Worm (Caenorhabditis elegans) whole organism, early embryonic: Measurements from ENCODE around the gene ser-7.

Source experiments
- F13C5.2 ChIP-seq: sonication (generic microtip); optimal IDR thresholded peaks from 2 replicates; lab custom pipeline; 2017; ENCODE audit warnings: mild to moderate bottlenecking, missing genetic modification characterization, inconsistent platforms, missing compliant biosample characterization
- ama-1 ChIP-seq: fragments of 150-350 bp; optimal IDR thresholded peaks from 2 replicates; lab custom pipeline; 2014
- ceh-13 ChIP-seq: fragments of 200-800 bp; sonication (Bioruptor generic); optimal IDR thresholded peaks from 2 replicates; lab custom pipeline; 2018; ENCODE audit warnings: mild to moderate bottlenecking, missing genetic modification characterization, missing compliant biosample characterization
- ceh-36 ChIP-seq: sonication (generic microtip); optimal IDR thresholded peaks from 2 replicates; lab custom pipeline; 2016; ENCODE audit warnings: missing genetic modification characterization, inconsistent platforms, missing compliant biosample characterization
- ets-7 ChIP-seq: sonication (generic microtip); optimal IDR thresholded peaks from 2 replicates; lab custom pipeline; 2016; ENCODE audit warnings: missing genotype, missing genetic modification characterization, missing compliant biosample characterization
- flt-1 ChIP-seq: fragments of 200-800 bp; sonication (Bioruptor generic); IDR thresholded peaks from 2 replicates; pipeline ENCODE4 v1.3.6; 2022; ENCODE audit warnings: missing genetic modification characterization, missing compliant biosample characterization
- hmbx-1 ChIP-seq: sonication (generic microtip); optimal IDR thresholded peaks from 2 replicates; lab custom pipeline; 2016; ENCODE audit warnings: mild to moderate bottlenecking, missing genetic modification characterization, missing compliant biosample characterization
- hmg-4 ChIP-seq: fragments of 200-800 bp; sonication (Bioruptor generic); optimal IDR thresholded peaks from 2 replicates; lab custom pipeline; 2018; ENCODE audit warnings: mild to moderate bottlenecking, missing genetic modification characterization, missing compliant biosample characterization
- hnd-1 ChIP-seq: sonication (generic microtip); optimal IDR thresholded peaks from 2 replicates; lab custom pipeline; 2016; ENCODE audit warnings: missing genetic modification characterization, missing compliant biosample characterization
- pes-1 ChIP-seq: fragments of 200-800 bp; sonication (Bioruptor generic); IDR thresholded peaks from 2 replicates; pipeline ENCODE4 v1.3.6; 2022; ENCODE audit warnings: missing genetic modification reagents, missing genetic modification characterization, missing compliant biosample characterization
- scrt-1 ChIP-seq: fragments of 200-800 bp; sonication (Bioruptor generic); IDR thresholded peaks from 2 replicates; pipeline ENCODE4 v1.3.6; 2022; ENCODE audit warnings: missing genetic modification characterization, missing compliant biosample characterization
- sea-1 ChIP-seq: fragments of 200-800 bp; sonication (Bioruptor generic); conservative IDR thresholded peaks from 2 replicates; pipeline ENCODE4 v1.3.6; 2022; ENCODE audit warnings: missing genetic modification characterization, missing compliant biosample characterization
- tbx-11 ChIP-seq: fragments of 200-800 bp; sonication (Bioruptor generic); IDR thresholded peaks from 2 replicates; pipeline ENCODE4 v1.3.6; 2022; ENCODE audit warnings: missing genetic modification characterization, missing compliant biosample characterization
- tbx-37 ChIP-seq: fragments of 200-800 bp; sonication (Bioruptor generic); conservative IDR thresholded peaks from 2 replicates; pipeline ENCODE4 v1.3.6; 2022; ENCODE audit warnings: missing genetic modification reagents, missing genetic modification characterization, missing compliant biosample characterization
- tra-4 ChIP-seq: sonication (generic microtip); optimal IDR thresholded peaks from 2 replicates; lab custom pipeline; 2017; ENCODE audit warnings: missing genetic modification characterization, missing compliant biosample characterization

The ser-7 gene

DNA sequence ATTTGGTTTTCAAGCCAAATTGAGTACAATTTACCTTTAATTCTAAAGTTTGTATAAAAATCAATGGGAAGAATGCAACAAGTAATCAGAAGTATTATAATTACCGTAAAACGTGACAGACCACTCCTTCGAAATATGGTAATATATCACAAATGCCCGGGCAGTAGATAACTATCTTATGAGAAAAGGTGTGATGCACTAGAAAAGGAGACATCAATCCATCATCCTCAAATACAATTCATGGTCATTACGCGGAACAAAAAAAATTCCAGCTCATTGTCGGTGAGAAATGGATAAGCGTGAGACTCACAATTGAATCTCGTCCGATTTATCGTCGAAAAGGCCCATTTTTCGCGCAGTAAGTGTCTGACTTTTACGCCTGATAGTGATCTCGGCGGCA, 35.8 kb downstream of the ser-7 start:
- TF ChIP-seq ama-1 (lab: Kevin White, UChicago), result no peak
- no peak for TF ChIP-seq hmbx-1 (tag; lab: Kevin White, UChicago)

- no peak; the same call in 1 of the 2 replicates for TF ChIP-seq pes-1 (GFP tag; lab: Robert Waterston, UW)
These were observed 39.6 kb downstream of the ser-7 start for ce11 chrX:2712984-2713383.

DNA sequence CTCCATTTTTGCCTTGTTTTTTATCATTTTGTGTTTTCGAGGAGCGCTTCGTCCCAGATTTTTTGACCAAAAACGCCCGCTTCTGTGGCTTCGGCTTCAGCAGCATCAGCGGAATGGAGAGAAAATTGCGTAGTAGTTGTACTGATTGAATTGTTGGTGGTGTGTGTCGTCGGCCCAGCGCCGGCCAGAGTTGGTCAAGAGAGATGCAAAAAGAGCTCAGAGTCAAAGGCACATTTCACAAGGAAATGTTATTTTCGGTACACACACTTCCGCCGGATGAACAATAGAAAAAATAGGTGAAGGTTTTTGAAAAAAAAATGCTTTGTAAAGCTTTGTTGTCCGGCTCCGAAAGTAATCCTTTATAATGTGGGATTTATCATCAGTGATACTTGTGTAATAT, 54.3 kb downstream of the ser-7 start:
- TF ChIP-seq ceh-13 (GFP tag; lab: Kevin White, UChicago), result no peak
- no peak for TF ChIP-seq tra-4 (tag; lab: Kevin White, UChicago)
- TF ChIP-seq hnd-1 (tag; lab: Kevin White, UChicago), result no peak
- TF ChIP-seq ets-7 (tag; lab: Kevin White, UChicago), result no peak
- TF ChIP-seq scrt-1, result no peak
- TF ChIP-seq hmbx-1 (tag; lab: Kevin White, UChicago), result no peak
- TF ChIP-seq ama-1 (lab: Kevin White, UChicago), result no peak
- TF ChIP-seq tbx-11 (GFP tag; lab: Robert Waterston, UW), result no peak
- no peak for TF ChIP-seq flt-1 (GFP tag; lab: Robert Waterston, UW)
- no peak for TF ChIP-seq sea-1 (GFP tag; lab: Robert Waterston, UW)
- TF ChIP-seq pes-1 (GFP tag; lab: Robert Waterston, UW), result no peak
- no peak for TF ChIP-seq hmg-4 (GFP tag; lab: Kevin White, UChicago)
- TF ChIP-seq ceh-36 (tag; lab: Kevin White, UChicago), result no peak

DNA sequence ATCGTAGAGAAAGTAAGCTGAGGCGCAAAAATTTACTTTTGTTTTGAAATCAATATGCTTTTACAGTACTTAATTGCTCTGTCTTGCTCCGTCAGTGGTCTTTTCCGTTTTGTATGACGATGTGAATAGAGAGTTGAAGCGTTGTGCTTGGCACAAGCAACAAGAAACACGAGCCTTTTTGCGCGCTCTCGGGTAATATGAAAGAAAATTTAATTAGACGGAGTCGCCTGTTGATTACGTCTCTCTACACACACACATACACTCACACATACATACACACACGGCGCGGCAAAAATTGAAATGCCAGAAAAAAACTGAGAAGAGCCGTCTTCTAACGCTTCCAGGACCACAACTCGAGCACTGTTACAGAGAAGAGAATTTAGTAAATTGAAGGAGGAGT, 56.5 kb downstream of the ser-7 start:
- no peak for TF ChIP-seq tbx-37
- TF ChIP-seq tra-4 (tag; lab: Kevin White, UChicago), result no peak
- TF ChIP-seq tbx-11 (GFP tag; lab: Robert Waterston, UW), result no peak
- no peak for TF ChIP-seq flt-1 (GFP tag; lab: Robert Waterston, UW)
- TF ChIP-seq hnd-1 (tag; lab: Kevin White, UChicago), result no peak
- no peak for TF ChIP-seq ets-7 (tag; lab: Kevin White, UChicago)
- TF ChIP-seq hmg-4 (GFP tag; lab: Kevin White, UChicago), result no peak
- TF ChIP-seq sea-1 (GFP tag; lab: Robert Waterston, UW), result no peak
- no peak for TF ChIP-seq F13C5.2 (tag; lab: Kevin White, UChicago)
- no peak for TF ChIP-seq ceh-13 (GFP tag; lab: Kevin White, UChicago)
- TF ChIP-seq ceh-36 (tag; lab: Kevin White, UChicago), result no peak
- TF ChIP-seq ama-1 (lab: Kevin White, UChicago), result no peak

ce11 chrX:2731416-2731815, 58.0 kb downstream of the ser-7 start:
- TF ChIP-seq ama-1 (lab: Kevin White, UChicago), result no peak
- no peak for TF ChIP-seq tbx-11 (GFP tag; lab: Robert Waterston, UW)
- TF ChIP-seq hmg-4 (GFP tag; lab: Kevin White, UChicago), result peak; percentile 61
